Fruit fly (Drosophila melanogaster) whole organism, embryonic: ENCODE measurements around the gene aqz.

Source experiments
- Atf-2 ChIP-seq: fragments of 200-800 bp; sonication (Bioruptor generic); optimal IDR thresholded peaks from 2 replicates; lab custom pipeline; 2016; ENCODE audit warnings: missing biosample characterization, missing genetic modification characterization
- Atf3 ChIP-seq: fragments of 200-800 bp; sonication (Bioruptor generic); optimal IDR thresholded peaks from 3 replicates; lab custom pipeline; 2016; ENCODE audit warnings: missing biosample characterization, missing genetic modification characterization
- Bgb ChIP-seq: fragments of 200-800 bp; sonication (Bioruptor generic); IDR thresholded peaks from 2 replicates; pipeline ENCODE4 v1.3.6; 2022; ENCODE audit warnings: missing biosample characterization, missing genetic modification characterization; ENCODE audit not compliant: partially characterized antibody
- CG10209 ChIP-seq: fragments of 200-800 bp; sonication (Bioruptor generic); optimal IDR thresholded peaks from 3 replicates; lab custom pipeline; 2017; ENCODE audit warnings: missing biosample characterization, mild to moderate bottlenecking, missing genetic modification characterization, missing genetic modification reagents
- CG10543 ChIP-seq: fragments of 200-800 bp; sonication (Bioruptor generic); optimal IDR thresholded peaks from 3 replicates; lab custom pipeline; 2017; ENCODE audit warnings: missing biosample characterization, mild to moderate bottlenecking, missing genetic modification characterization, moderate library complexity
- CG13424 ChIP-seq: fragments of 200-800 bp; sonication (Bioruptor generic); optimal IDR thresholded peaks from 2 replicates; lab custom pipeline; 2019; ENCODE audit warnings: missing biosample characterization, mild to moderate bottlenecking, missing genetic modification characterization, moderate library complexity
- CG13894 ChIP-seq: fragments of 200-800 bp; sonication (Bioruptor generic); optimal IDR thresholded peaks from 3 replicates; lab custom pipeline; 2018; ENCODE audit warnings: missing biosample characterization, mild to moderate bottlenecking, missing genetic modification characterization, moderate library complexity
- CG14860 ChIP-seq: fragments of 200-800 bp; sonication (Bioruptor generic); IDR thresholded peaks from 3 replicates; pipeline ENCODE4 v1.3.6; 2022; ENCODE audit warnings: missing biosample characterization, missing genetic modification characterization; ENCODE audit not compliant: partially characterized antibody
- CG15601 ChIP-seq: fragments of 200-800 bp; sonication (Bioruptor generic); optimal IDR thresholded peaks from 3 replicates; lab custom pipeline; 2019; ENCODE audit warnings: missing biosample characterization, mild to moderate bottlenecking, missing genetic modification characterization, moderate library complexity
- CG16813 ChIP-seq: fragments of 200-800 bp; sonication (Bioruptor generic); IDR thresholded peaks from 3 replicates; pipeline ENCODE4 v1.3.6; 2022; ENCODE audit warnings: missing biosample characterization, missing genetic modification characterization; ENCODE audit not compliant: partially characterized antibody
- CG17186 ChIP-seq: fragments of 200-800 bp; sonication (Bioruptor generic); optimal IDR thresholded peaks from 3 replicates; lab custom pipeline; 2017; ENCODE audit warnings: missing biosample characterization, missing genetic modification reagents, missing genetic modification characterization
- CG17829 ChIP-seq: fragments of 200-800 bp; optimal IDR thresholded peaks from 2 replicates; lab custom pipeline; 2019; ENCODE audit warnings: missing biosample characterization, mild to moderate bottlenecking, missing genetic modification characterization, moderate library complexity
- CG3281 ChIP-seq: fragments of 200-800 bp; sonication (Bioruptor generic); optimal IDR thresholded peaks from 3 replicates; lab custom pipeline; 2017; ENCODE audit warnings: missing biosample characterization, mild to moderate bottlenecking, missing genetic modification characterization
- CG33557 ChIP-seq: fragments of 200-800 bp; sonication (Bioruptor generic); optimal IDR thresholded peaks from 2 replicates; lab custom pipeline; 2019; ENCODE audit warnings: missing biosample characterization, mild to moderate bottlenecking, missing genetic modification characterization, moderate library complexity
- CG42726 ChIP-seq: fragments of 200-800 bp; sonication (Bioruptor generic); IDR thresholded peaks from 2 replicates; pipeline ENCODE4 v1.3.6; 2022; ENCODE audit warnings: missing biosample characterization, missing genetic modification characterization; ENCODE audit not compliant: partially characterized antibody
- CG7963 ChIP-seq: fragments of 200-800 bp; sonication (Bioruptor generic); IDR thresholded peaks from 3 replicates; pipeline ENCODE4 v1.3.6; 2022; ENCODE audit warnings: missing biosample characterization, missing genetic modification characterization; ENCODE audit not compliant: partially characterized antibody
- CG8944 ChIP-seq: fragments of 200-800 bp; sonication (Bioruptor generic); optimal IDR thresholded peaks from 3 replicates; lab custom pipeline; 2016; ENCODE audit warnings: missing biosample characterization, missing genetic modification characterization
- CG9215 ChIP-seq: fragments of 200-800 bp; sonication (Bioruptor generic); IDR thresholded peaks from 2 replicates; pipeline ENCODE4 v1.3.6; 2022; ENCODE audit warnings: missing biosample characterization, missing genetic modification characterization
- CG9727 ChIP-seq: fragments of 200-800 bp; sonication (Bioruptor generic); optimal IDR thresholded peaks from 3 replicates; lab custom pipeline; 2017; ENCODE audit warnings: missing biosample characterization, mild to moderate bottlenecking, missing genetic modification characterization
- CG9817 ChIP-seq: fragments of 200-800 bp; sonication (Bioruptor generic); optimal IDR thresholded peaks from 2 replicates; lab custom pipeline; 2018; ENCODE audit warnings: missing biosample characterization, mild to moderate bottlenecking, missing genetic modification characterization, moderate library complexity
- Deaf1 ChIP-seq: fragments of 200-800 bp; optimal IDR thresholded peaks from 3 replicates; lab custom pipeline; 2019; ENCODE audit warnings: missing biosample characterization, mild to moderate bottlenecking, missing genetic modification characterization, moderate library complexity
- Dll ChIP-seq: fragments of 200-800 bp; sonication (Bioruptor generic); IDR thresholded peaks from 4 replicates; pipeline ENCODE4 v1.3.6; 2022; ENCODE audit warnings: missing biosample characterization, missing genetic modification characterization; ENCODE audit not compliant: partially characterized antibody
- Doc3 ChIP-seq: fragments of 200-800 bp; sonication (Bioruptor generic); IDR thresholded peaks from 3 replicates; pipeline ENCODE4 v1.3.6; 2022; ENCODE audit warnings: missing biosample characterization, missing genetic modification characterization; ENCODE audit not compliant: partially characterized antibody
- ERR ChIP-seq: fragments of 200-800 bp; sonication (Bioruptor generic); optimal IDR thresholded peaks from 2 replicates; lab custom pipeline; 2016; ENCODE audit warnings: missing biosample characterization, missing genetic modification characterization
- HHEX ChIP-seq: fragments of 200-800 bp; sonication (Bioruptor generic); optimal IDR thresholded peaks from 3 replicates; lab custom pipeline; 2017; ENCODE audit warnings: missing biosample characterization, mild to moderate bottlenecking, missing genetic modification characterization, missing genetic modification reagents
- HLHmδ ChIP-seq: fragments of 200-800 bp; sonication (Bioruptor generic); optimal IDR thresholded peaks from 2 replicates; lab custom pipeline; 2018; ENCODE audit warnings: missing biosample characterization, mild to moderate bottlenecking, missing genetic modification characterization, moderate library complexity
- HmgD ChIP-seq: fragments of 200-800 bp; sonication (Bioruptor generic); optimal IDR thresholded peaks from 3 replicates; lab custom pipeline; 2016; ENCODE audit warnings: missing biosample characterization, missing genetic modification characterization
- NK7.1 ChIP-seq: fragments of 200-800 bp; sonication (Bioruptor generic); optimal IDR thresholded peaks from 3 replicates; lab custom pipeline; 2016; ENCODE audit warnings: missing biosample characterization, missing genetic modification characterization
- Opbp ChIP-seq: fragments of 200-800 bp; sonication (Bioruptor generic); IDR thresholded peaks from 3 replicates; pipeline ENCODE4 v1.3.6; 2022; ENCODE audit warnings: missing biosample characterization, missing genetic modification characterization; ENCODE audit not compliant: partially characterized antibody
- Pdp1 ChIP-seq, 2 experiments: fragments of 200-800 bp; sonication (Bioruptor generic); optimal IDR thresholded peaks; 3 replicates each; lab custom pipeline; 2016; ENCODE audit warnings: missing biosample characterization in 2 of 2, missing genetic modification characterization in 2 of 2, mild to moderate bottlenecking in 1 of 2, moderate library complexity in 1 of 2
- Scr ChIP-seq: fragments of 200-800 bp; sonication (Bioruptor generic); IDR thresholded peaks from 2 replicates; pipeline ENCODE4 v1.3.6; 2022; ENCODE audit warnings: missing biosample characterization, missing genetic modification characterization; ENCODE audit not compliant: partially characterized antibody
- Six4 ChIP-seq: fragments of 200-800 bp; sonication (Bioruptor generic); optimal IDR thresholded peaks from 2 replicates; lab custom pipeline; 2016; ENCODE audit warnings: missing biosample characterization, missing genetic modification characterization
- Spps ChIP-seq: fragments of 200-800 bp; sonication (Bioruptor generic); optimal IDR thresholded peaks from 2 replicates; lab custom pipeline; 2018; ENCODE audit warnings: missing biosample characterization, mild to moderate bottlenecking, missing genetic modification characterization
- Sry-δ ChIP-seq: fragments of 200-800 bp; sonication (Bioruptor generic); optimal IDR thresholded peaks from 2 replicates; lab custom pipeline; 2016; ENCODE audit warnings: missing biosample characterization, missing genetic modification characterization
- Stat92E ChIP-seq, 3 experiments: fragments of >200 bp in 2 of 3; fragments of 200-800 bp in 1 of 3; sonication (Bioruptor generic) in 1 of 3; optimal IDR thresholded peaks; 2 replicates each; lab custom pipeline; 2017 to 2019; ENCODE audit warnings: missing biosample characterization in 3 of 3, missing genetic modification characterization in 3 of 3, mild to moderate bottlenecking in 1 of 3, moderate library complexity in 1 of 3
- ab ChIP-seq: fragments of 200-800 bp; sonication (Bioruptor generic); optimal IDR thresholded peaks from 2 replicates; lab custom pipeline; 2016; ENCODE audit warnings: missing biosample characterization, missing genetic modification characterization
- al ChIP-seq: fragments of 200-800 bp; sonication (Bioruptor generic); IDR thresholded peaks from 2 replicates; pipeline ENCODE4 v1.3.6; 2022; ENCODE audit warnings: missing biosample characterization, missing genetic modification characterization
- bsh ChIP-seq, 2 experiments: fragments of 200-800 bp; sonication (Bioruptor generic); optimal IDR thresholded peaks; 2 replicates each; lab custom pipeline; 2017 to 2018; ENCODE audit warnings: mild to moderate bottlenecking in 2 of 2, missing biosample characterization in 2 of 2, missing genetic modification characterization in 2 of 2, moderate library complexity in 1 of 2
- dan ChIP-seq: fragments of 200-800 bp; sonication (Bioruptor generic); IDR thresholded peaks from 2 replicates; pipeline ENCODE4 v1.3.6; 2022; ENCODE audit warnings: missing biosample characterization, missing genetic modification characterization
- eve ChIP-seq, 2 experiments: fragments of >200 bp; optimal IDR thresholded peaks; 2 replicates each; lab custom pipeline; 2017; ENCODE audit warnings: missing biosample characterization in 2 of 2, missing genetic modification characterization in 2 of 2
- fd96Cb ChIP-seq: fragments of 200-800 bp; sonication (Bioruptor generic); optimal IDR thresholded peaks from 2 replicates; lab custom pipeline; 2018; ENCODE audit warnings: missing biosample characterization, mild to moderate bottlenecking, missing genetic modification characterization, moderate library complexity
- grau ChIP-seq: fragments of 200-800 bp; optimal IDR thresholded peaks from 3 replicates; lab custom pipeline; 2019; ENCODE audit warnings: missing biosample characterization, mild to moderate bottlenecking, missing genetic modification characterization, moderate library complexity
- inv ChIP-seq: fragments of 200-800 bp; sonication (Bioruptor generic); IDR thresholded peaks from 2 replicates; pipeline ENCODE4 v1.3.6; 2022; ENCODE audit warnings: missing biosample characterization, missing genetic modification characterization; ENCODE audit not compliant: partially characterized antibody
- lola ChIP-seq, 3 experiments: fragments of >200 bp in 2 of 3; fragments of 200-800 bp in 1 of 3; sonication (Bioruptor generic) in 1 of 3; optimal IDR thresholded peaks; 2 replicates each; lab custom pipeline; 2017 to 2019; ENCODE audit warnings: missing biosample characterization in 3 of 3, missing genetic modification characterization in 3 of 3, mild to moderate bottlenecking in 1 of 3, moderate library complexity in 1 of 3
- nerfin-1 ChIP-seq: fragments of 200-800 bp; sonication (Bioruptor generic); optimal IDR thresholded peaks from 3 replicates; lab custom pipeline; 2019; ENCODE audit warnings: missing biosample characterization, mild to moderate bottlenecking, missing genetic modification characterization, moderate library complexity
- sisA ChIP-seq: fragments of 200-800 bp; sonication (Bioruptor generic); IDR thresholded peaks from 2 replicates; pipeline ENCODE4 v1.3.6; 2022; ENCODE audit warnings: missing biosample characterization, missing genetic modification characterization
- slou ChIP-seq: fragments of 200-800 bp; sonication (Bioruptor generic); optimal IDR thresholded peaks from 3 replicates; lab custom pipeline; 2016; ENCODE audit warnings: missing biosample characterization, missing genetic modification characterization
- ttk ChIP-seq: fragments of 200-800 bp; sonication (Bioruptor generic); IDR thresholded peaks from 2 replicates; pipeline ENCODE4 v2.1.2; 2022; ENCODE audit warnings: missing biosample characterization, missing genetic modification characterization

Gene aqz

DNA sequence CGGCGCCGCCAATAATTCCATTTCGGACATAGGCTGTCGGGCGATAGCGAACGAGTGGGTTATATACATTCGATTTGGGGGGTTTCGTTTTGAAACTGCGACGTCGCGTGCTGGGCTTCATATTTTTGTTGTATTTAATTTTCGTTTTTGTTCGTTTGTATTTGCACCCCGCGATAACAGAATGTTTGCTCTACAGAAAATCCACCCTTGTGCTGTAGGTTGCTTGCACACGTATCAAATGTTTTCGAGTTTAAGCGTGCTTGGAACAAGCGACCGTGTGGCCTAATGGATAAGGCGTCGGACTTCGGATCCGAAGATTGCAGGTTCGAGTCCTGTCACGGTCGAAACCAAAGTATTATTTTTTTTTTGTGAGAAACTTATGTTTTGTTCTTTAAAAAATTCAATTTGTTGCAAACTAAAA, 42.2 kb upstream of the aqz start (continued):
- TF ChIP-seq Doc3 (GFP tag; lab: Robert Waterston, UW) (no peak; the same call in 2 of the 3 replicates), CG9215 (no peak), CG17186 (GFP tag; lab: Kevin White, UChicago) (no peak), ab (no peak), CG7963 (peak; percentile 78; the same call in 2 of the 3 replicates), Atf-2 (GFP tag; lab: Kevin White, UChicago) (no peak), eve (GFP tag; optimal IDR thresholded peaks at IDR 0.05; lab: Kevin White, UChicago) (peak in 1 of 2 experiments; percentile 33), Pdp1 (GFP tag; optimal IDR thresholded peaks at IDR 0.05; lab: Kevin White, UChicago) (no peak), CG14860 (peak; percentile 85), CG10209 (no peak), Opbp (GFP tag; lab: Robert Waterston, UW) (peak; percentile 91), CG16813 (GFP tag; lab: Robert Waterston, UW) (peak; percentile 86), CG9727 (no peak), Stat92E (GFP tag; optimal IDR thresholded peaks at IDR 0.05; lab: Kevin White, UChicago) (peak in 1 of 3 experiments; percentile 69), Scr (GFP tag; lab: Robert Waterston, UW) (peak; percentile 74), CG13424 (no peak), CG13894 (tag; lab: Kevin White, UChicago) (peak; percentile 53), Bgb (GFP tag; lab: Robert Waterston, UW) (peak; percentile 82), Atf3 (GFP tag; lab: Kevin White, UChicago) (no peak), HLHmδ (GFP tag; lab: Kevin White, UChicago) (no peak), Six4 (GFP tag; lab: Kevin White, UChicago) (no peak), CG10543 (GFP tag; lab: Kevin White, UChicago) (no peak), CG9817 (tag; lab: Kevin White, UChicago) (no peak), slou (no peak), Deaf1 (tag; lab: Kevin White, UChicago) (peak; percentile 60), CG42726 (peak; percentile 85), sisA (GFP tag; lab: Robert Waterston, UW) (no peak), fd96Cb (tag; lab: Kevin White, UChicago) (no peak), CG15601 (no peak), al (GFP tag; lab: Robert Waterston, UW) (no peak), CG3281 (no peak), Sry-δ (GFP tag; lab: Kevin White, UChicago) (no peak), HHEX (no peak), lola (GFP tag; optimal IDR thresholded peaks at IDR 0.05; lab: Kevin White, UChicago) (no peak), ttk (GFP tag; lab: Robert Waterston, UW) (peak; percentile 64), Dll (GFP tag; lab: Robert Waterston, UW) (peak; percentile 54; the same call in 2 of the 4 replicates), bsh (GFP tag; optimal IDR thresholded peaks at IDR 0.05; lab: Kevin White, UChicago) (peak in 1 of 2 experiments; percentile 18), ERR (GFP tag; lab: Kevin White, UChicago) (no peak), HmgD (GFP tag; lab: Kevin White, UChicago) (no peak), CG8944 (GFP tag; lab: Kevin White, UChicago) (no peak), grau (tag; lab: Kevin White, UChicago) (no peak), CG33557 (GFP tag; lab: Kevin White, UChicago) (no peak), dan (GFP tag; lab: Robert Waterston, UW) (no peak), nerfin-1 (tag; lab: Kevin White, UChicago) (no peak), Spps (no peak), NK7.1 (GFP tag; lab: Kevin White, UChicago) (no peak), CG17829 (tag; lab: Kevin White, UChicago) (no peak), inv (GFP tag; lab: Robert Waterston, UW) (peak; percentile 53)
